Worm (Caenorhabditis elegans) whole organism, late embryonic: ENCODE results near the gene M88.3.

Experiments
- F13H6.1 ChIP-seq: sonication (generic microtip); optimal IDR thresholded peaks from 2 replicates; lab custom pipeline; 2016; ENCODE audit warnings: missing genetic modification characterization, missing compliant biosample characterization
- Y22D7AL.16 ChIP-seq: sonication (generic microtip); optimal IDR thresholded peaks from 2 replicates; lab custom pipeline; 2016; ENCODE audit warnings: missing genetic modification characterization, missing compliant biosample characterization
- ama-1 ChIP-seq: fragments of 150-350 bp; optimal IDR thresholded peaks from 2 replicates; lab custom pipeline; 2014
- ceh-14 ChIP-seq: sonication (generic microtip); optimal IDR thresholded peaks from 2 replicates; lab custom pipeline; 2016; ENCODE audit warnings: missing genotype, missing genetic modification characterization, missing compliant biosample characterization
- ceh-19 ChIP-seq: fragments of 200-800 bp; sonication (Bioruptor generic); optimal IDR thresholded peaks from 2 replicates; lab custom pipeline; 2018; ENCODE audit warnings: mild to moderate bottlenecking, missing genetic modification characterization, missing compliant biosample characterization
- ceh-31 ChIP-seq: sonication (generic microtip); optimal IDR thresholded peaks from 2 replicates; lab custom pipeline; 2016; ENCODE audit warnings: missing genetic modification characterization, missing compliant biosample characterization
- ceh-48 ChIP-seq: sonication (generic microtip); optimal IDR thresholded peaks from 2 replicates; lab custom pipeline; 2016; ENCODE audit warnings: missing genetic modification characterization, inconsistent platforms, missing compliant biosample characterization
- che-1 ChIP-seq: sonication (generic microtip); optimal IDR thresholded peaks from 2 replicates; lab custom pipeline; 2016; ENCODE audit warnings: mild to moderate bottlenecking, missing genetic modification characterization, missing compliant biosample characterization
- elt-2 ChIP-seq: sonication (generic microtip); optimal IDR thresholded peaks from 2 replicates; lab custom pipeline; 2016; ENCODE audit warnings: missing genetic modification reagents, missing genetic modification characterization, missing compliant biosample characterization
- ets-4 ChIP-seq: sonication (generic microtip); optimal IDR thresholded peaks from 2 replicates; lab custom pipeline; 2016; ENCODE audit warnings: missing genetic modification characterization, missing compliant biosample characterization
- eyg-1 ChIP-seq: sonication (generic microtip); optimal IDR thresholded peaks from 2 replicates; lab custom pipeline; 2016; ENCODE audit warnings: missing genotype, missing genetic modification characterization, missing compliant biosample characterization
- fax-1 ChIP-seq: sonication (generic microtip); optimal IDR thresholded peaks from 2 replicates; lab custom pipeline; 2016; ENCODE audit warnings: missing genotype, missing genetic modification characterization, missing compliant biosample characterization
- gmeb-2 ChIP-seq: sonication (generic microtip); optimal IDR thresholded peaks from 2 replicates; lab custom pipeline; 2016; ENCODE audit warnings: missing genetic modification characterization, inconsistent platforms, missing compliant biosample characterization
- hlh-30 ChIP-seq: sonication (generic microtip); optimal IDR thresholded peaks from 2 replicates; lab custom pipeline; 2017; ENCODE audit warnings: antibody characterized with exemption, missing genetic modification characterization, missing compliant biosample characterization; ENCODE audit not compliant: insufficient read depth
- hlh-8 ChIP-seq: sonication (generic microtip); optimal IDR thresholded peaks from 2 replicates; lab custom pipeline; 2016; ENCODE audit warnings: missing genotype, missing genetic modification characterization, missing compliant biosample characterization
- lim-6 ChIP-seq: sonication (generic microtip); optimal IDR thresholded peaks from 2 replicates; lab custom pipeline; 2016; ENCODE audit warnings: missing genetic modification characterization, missing compliant biosample characterization
- madf-2 ChIP-seq: sonication (generic microtip); optimal IDR thresholded peaks from 2 replicates; lab custom pipeline; 2017; ENCODE audit warnings: missing genetic modification characterization, missing compliant biosample characterization
- mec-3 ChIP-seq: sonication (generic microtip); optimal IDR thresholded peaks from 2 replicates; lab custom pipeline; 2016; ENCODE audit warnings: borderline replicate concordance, missing genetic modification characterization, missing compliant biosample characterization
- npax-4 ChIP-seq: sonication (generic microtip); optimal IDR thresholded peaks from 2 replicates; lab custom pipeline; 2016; ENCODE audit warnings: missing genetic modification characterization, missing compliant biosample characterization
- pat-9 ChIP-seq: fragments of 200-800 bp; sonication (Bioruptor generic); optimal IDR thresholded peaks from 2 replicates; lab custom pipeline; 2018; ENCODE audit warnings: mild to moderate bottlenecking, missing genetic modification characterization, moderate library complexity, missing compliant biosample characterization
- pax-1 ChIP-seq: fragments of 150-350 bp; optimal IDR thresholded peaks from 2 replicates; lab custom pipeline; 2014; ENCODE audit warnings: missing biosample characterization, missing genetic modification characterization
- pha-2 ChIP-seq: sonication (generic microtip); optimal IDR thresholded peaks from 2 replicates; lab custom pipeline; 2017; ENCODE audit warnings: mild to moderate bottlenecking, missing genetic modification characterization, missing compliant biosample characterization
- pha-4 ChIP-seq: fragments of 150-350 bp; optimal IDR thresholded peaks from 2 replicates; lab custom pipeline; 2018; ENCODE audit warnings: missing biosample characterization, missing genetic modification reagents, missing genetic modification characterization
- pqm-1 ChIP-seq: sonication (generic microtip); optimal IDR thresholded peaks from 2 replicates; lab custom pipeline; 2016; ENCODE audit warnings: missing genetic modification characterization, missing compliant biosample characterization
- ref-2 ChIP-seq: sonication (generic microtip); optimal IDR thresholded peaks from 2 replicates; lab custom pipeline; 2016; ENCODE audit warnings: missing genetic modification characterization, missing compliant biosample characterization
- rnt-1 ChIP-seq: sonication (generic microtip); optimal IDR thresholded peaks from 2 replicates; lab custom pipeline; 2016; ENCODE audit warnings: missing genetic modification characterization, missing compliant biosample characterization
- sox-2 ChIP-seq: fragments of 200-800 bp; sonication (Bioruptor generic); IDR thresholded peaks from 2 replicates; pipeline ENCODE4 v1.3.6; 2022; ENCODE audit warnings: missing genetic modification reagents, missing genetic modification characterization, missing compliant biosample characterization
- sox-4 ChIP-seq: sonication (generic microtip); optimal IDR thresholded peaks from 2 replicates; lab custom pipeline; 2017; ENCODE audit warnings: mild to moderate bottlenecking, missing genetic modification characterization, inconsistent platforms, missing compliant biosample characterization
- syd-9 ChIP-seq: sonication (generic microtip); optimal IDR thresholded peaks from 2 replicates; lab custom pipeline; 2016; ENCODE audit warnings: mild to moderate bottlenecking, missing genetic modification characterization, moderate library complexity, missing compliant biosample characterization
- ttx-3 ChIP-seq: sonication (generic microtip); optimal IDR thresholded peaks from 2 replicates; lab custom pipeline; 2016; ENCODE audit warnings: missing genetic modification reagents, missing genetic modification characterization, missing compliant biosample characterization
- unc-55 ChIP-seq: sonication (generic microtip); optimal IDR thresholded peaks from 2 replicates; lab custom pipeline; 2017; ENCODE audit warnings: missing biosample characterization, missing genetic modification reagents, missing genetic modification characterization
- unc-86 ChIP-seq: sonication (generic microtip); optimal IDR thresholded peaks from 2 replicates; lab custom pipeline; 2016; ENCODE audit warnings: missing genetic modification characterization, missing compliant biosample characterization
- zip-5 ChIP-seq: sonication (generic microtip); optimal IDR thresholded peaks from 2 replicates; lab custom pipeline; 2016; ENCODE audit warnings: missing genetic modification characterization, missing compliant biosample characterization

M88.3 gene

DNA sequence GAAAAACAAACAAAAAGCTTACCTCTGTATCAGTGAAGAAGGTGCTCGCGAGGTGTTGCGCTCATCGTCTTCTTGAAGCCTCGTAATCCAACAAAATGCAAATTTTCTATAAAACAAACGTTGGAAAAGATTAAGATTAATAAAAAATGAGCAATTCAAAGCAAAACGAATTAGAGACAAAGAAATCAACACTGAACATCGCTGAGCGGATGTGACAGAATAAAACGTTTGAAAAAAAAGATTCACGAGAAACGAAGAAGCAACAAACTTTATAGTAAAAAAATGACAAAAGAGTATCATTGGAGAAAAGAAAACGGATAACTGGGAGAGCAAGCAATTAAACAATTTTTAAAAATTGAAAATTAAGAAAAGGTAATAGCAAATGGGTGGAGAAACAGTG lies 45.9 kb downstream of the M88.3 start, which contains the start of the genes C07G2.5 and atf-7:
C07G2.5 (minus strand) TSS at position 101 of the 400 bp plus-strand sequence.
atf-7 (minus strand) TSS at position 108 of the 400 bp plus-strand sequence.
- TF ChIP-seq rnt-1 (tag; lab: Kevin White, UChicago) (no peak), npax-4 (tag; lab: Kevin White, UChicago) (no peak), unc-55 (no peak), eyg-1 (no peak), che-1 (tag; lab: Kevin White, UChicago) (no peak), gmeb-2 (tag; lab: Kevin White, UChicago) (no peak), zip-5 (tag; lab: Kevin White, UChicago) (no peak), ceh-19 (GFP tag; lab: Kevin White, UChicago) (no peak)

DNA sequence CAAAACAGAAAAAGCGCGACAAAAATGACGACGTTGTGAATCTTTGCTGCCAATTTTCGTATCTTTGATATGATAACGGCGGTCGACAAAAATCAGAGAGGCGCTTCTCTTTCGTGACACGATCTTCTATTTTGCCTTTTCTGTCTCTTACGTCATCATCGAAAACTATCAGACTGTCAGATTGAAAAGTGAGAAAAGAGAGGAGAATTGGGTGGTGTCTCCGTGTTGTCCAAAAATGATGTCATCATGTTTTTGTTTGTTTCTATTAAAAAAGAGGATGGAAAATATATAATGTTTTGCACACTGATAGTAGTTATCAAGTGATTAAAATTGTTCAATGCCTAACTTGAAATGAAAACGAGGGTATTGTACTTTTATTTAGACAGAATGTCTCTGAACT lies 48.8 kb downstream of the M88.3 start:
- no peak for TF ChIP-seq pqm-1 (tag; lab: Kevin White, UChicago)
- no peak for TF ChIP-seq fax-1 (tag; lab: Kevin White, UChicago)
- no peak for TF ChIP-seq ama-1 (lab: Kevin White, UChicago)
- TF ChIP-seq madf-2 (tag; lab: Kevin White, UChicago) = no peak
- no peak for TF ChIP-seq Y22D7AL.16
- TF ChIP-seq sox-2 (GFP tag; lab: Robert Waterston, UW) = no peak
- TF ChIP-seq rnt-1 (tag; lab: Kevin White, UChicago) = no peak
- no peak for TF ChIP-seq ref-2 (tag; lab: Kevin White, UChicago)
- TF ChIP-seq zip-5 (tag; lab: Kevin White, UChicago) = no peak
- no peak for TF ChIP-seq ttx-3 (tag; lab: Kevin White, UChicago)
- no peak for TF ChIP-seq ceh-31
- no peak for TF ChIP-seq mec-3
- no peak for TF ChIP-seq pha-4 (tag; lab: Kevin White, UChicago)
- no peak for TF ChIP-seq lim-6
- no peak for TF ChIP-seq hlh-8
- no peak for TF ChIP-seq ceh-48 (tag; lab: Kevin White, UChicago)
- no peak for TF ChIP-seq F13H6.1 (tag; lab: Kevin White, UChicago)
- no peak for TF ChIP-seq pax-1
- no peak for TF ChIP-seq pha-2 (tag; lab: Kevin White, UChicago)
- TF ChIP-seq, all 69 proteins: peak for 0

ce11 chrIII:4495685-4496084 lies 49.2 kb downstream of the M88.3 start:
- TF ChIP-seq mec-3 (no peak), ets-4 (tag; lab: Kevin White, UChicago) (no peak), zip-5 (tag; lab: Kevin White, UChicago) (no peak), unc-55 (no peak), ceh-31 (no peak), unc-86 (tag; lab: Kevin White, UChicago) (no peak), pat-9 (tag; lab: Kevin White, UChicago) (no peak), ref-2 (tag; lab: Kevin White, UChicago) (no peak), pha-2 (tag; lab: Kevin White, UChicago) (no peak), pqm-1 (tag; lab: Kevin White, UChicago) (no peak), syd-9 (tag; lab: Kevin White, UChicago) (no peak)
- TF ChIP-seq, all 69 proteins: peak for 0

ce11 chrIII:4495250-4495649 lies 49.6 kb downstream of the M88.3 start:
- TF ChIP-seq sox-4 (tag; lab: Kevin White, UChicago) = no peak

ce11 chrIII:4494541-4495010 lies 50.3 kb downstream of the M88.3 start:
- no peak for TF ChIP-seq ceh-14
- TF ChIP-seq hlh-30 = peak; percentile 63
- peak; percentile 50 for TF ChIP-seq elt-2
- TF ChIP-seq, all 69 proteins: peak for 2
